Fruit fly (Drosophila melanogaster): Measurements from ENCODE around the gene CG14961.

DNA sequence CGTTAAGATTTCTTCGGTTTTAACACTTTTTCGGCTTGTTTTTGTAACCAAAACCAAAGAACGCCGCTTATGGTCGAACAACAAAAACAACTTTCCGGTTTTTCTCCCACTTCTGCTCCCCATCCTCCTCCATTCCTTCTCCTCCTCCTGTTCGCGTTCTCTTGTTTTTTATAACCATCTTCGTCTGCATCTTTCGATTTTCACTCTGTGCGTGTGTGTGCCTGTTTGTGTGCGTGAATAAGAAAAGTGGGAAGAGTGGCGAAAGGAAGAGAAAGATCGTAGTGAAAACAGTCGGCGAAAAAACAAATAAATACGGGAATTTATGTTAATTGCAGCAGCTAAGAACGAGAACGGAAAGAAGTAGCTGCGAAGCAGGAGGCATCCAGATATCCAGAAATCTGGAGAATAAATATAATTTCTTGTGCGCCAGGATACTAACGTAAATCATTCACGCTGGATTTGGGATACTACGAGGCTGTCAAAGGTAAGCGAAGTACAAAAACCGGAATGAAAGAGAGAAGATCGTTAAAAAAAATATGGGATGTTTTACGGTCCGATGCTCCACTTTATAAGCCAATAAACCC, 7.6 kb downstream of the CG14961 start:
- TF ChIP-seq ttk (optimal IDR thresholded peaks at IDR 0.05) (no peak), insv (optimal IDR thresholded peaks at IDR 0.05) (no peak), h (optimal IDR thresholded peaks at IDR 0.05) (no peak), Myc (optimal IDR thresholded peaks at IDR 0.05) (no peak), psq (optimal IDR thresholded peaks at IDR 0.05) (no peak)
